Fruit fly (Drosophila melanogaster): ENCODE data around the gene Ephrin.
A peak's percentile ranks its signal among the peaks of the same experiment; 100 is the strongest.

Gene Ephrin

dm6 chr4:567285-567684 is 4.3 kb upstream of the Ephrin start:
- TF ChIP-seq lz (GFP tag; optimal IDR thresholded peaks at IDR 0.05) (no peak), CG32006 (GFP tag; optimal IDR thresholded peaks at IDR 0.05) (no peak), topi (GFP tag; optimal IDR thresholded peaks at IDR 0.05) (no peak)

dm6 chr4:570404-571302 is 902 bp upstream of the Ephrin start:
- TF ChIP-seq CG3032 (tag; optimal IDR thresholded peaks at IDR 0.05) (peak; percentile 45), Eip93F (GFP tag; optimal IDR thresholded peaks at IDR 0.05) (no peak), achi (GFP tag; optimal IDR thresholded peaks at IDR 0.05) (no peak), OdsH (GFP tag; optimal IDR thresholded peaks at IDR 0.05) (peak; percentile 14), dac (GFP tag; optimal IDR thresholded peaks at IDR 0.05) (no peak), fkh (GFP tag; optimal IDR thresholded peaks at IDR 0.05) (no peak), lz (GFP tag; optimal IDR thresholded peaks at IDR 0.05) (peak; percentile 9), Hr38 (GFP tag; optimal IDR thresholded peaks at IDR 0.05) (no peak), CG11902 (GFP tag; optimal IDR thresholded peaks at IDR 0.05) (no peak), CG7368 (GFP tag; optimal IDR thresholded peaks at IDR 0.05) (no peak), salr (GFP tag; optimal IDR thresholded peaks at IDR 0.05) (no peak), cyc (GFP tag; optimal IDR thresholded peaks at IDR 0.05) (peak; percentile 9), Blimp-1 (GFP tag; optimal IDR thresholded peaks at IDR 0.05) (no peak), Eip78C (GFP tag) (peak; percentile 67), CG6276 (GFP tag; optimal IDR thresholded peaks at IDR 0.05) (no peak), CG32006 (GFP tag; optimal IDR thresholded peaks at IDR 0.05) (no peak), ss (GFP tag; optimal IDR thresholded peaks at IDR 0.05) (no peak), acj6 (GFP tag; optimal IDR thresholded peaks at IDR 0.05) (peak; percentile 20)

dm6 chr4:576439-576838 is 4.9 kb downstream of the Ephrin start:
- TF ChIP-seq ss (GFP tag; optimal IDR thresholded peaks at IDR 0.05) (no peak), Hr4 (GFP tag; optimal IDR thresholded peaks at IDR 0.05) (no peak), CG6276 (GFP tag; optimal IDR thresholded peaks at IDR 0.05) (no peak), CG1621 (tag; optimal IDR thresholded peaks at IDR 0.05) (no peak), vri (GFP tag; optimal IDR thresholded peaks at IDR 0.05) (no peak), spab (GFP tag; optimal IDR thresholded peaks at IDR 0.05) (no peak), salr (GFP tag; optimal IDR thresholded peaks at IDR 0.05) (no peak), CG8319 (GFP tag; optimal IDR thresholded peaks at IDR 0.05) (no peak), Hr39 (GFP tag; optimal IDR thresholded peaks at IDR 0.05) (no peak), CG11762 (GFP tag; optimal IDR thresholded peaks at IDR 0.05; ENCODE audit: insufficient read depth) (no peak), Ets21C (GFP tag; optimal IDR thresholded peaks at IDR 0.05) (no peak), Hr38 (GFP tag; optimal IDR thresholded peaks at IDR 0.05) (no peak), pdm3 (GFP tag; optimal IDR thresholded peaks at IDR 0.05) (no peak), Met (GFP tag; optimal IDR thresholded peaks at IDR 0.05) (no peak), CG16779 (tag; optimal IDR thresholded peaks at IDR 0.05) (no peak), Sox14 (GFP tag; optimal IDR thresholded peaks at IDR 0.05) (no peak), Sox15 (GFP tag; optimal IDR thresholded peaks at IDR 0.05) (no peak), dac (GFP tag; optimal IDR thresholded peaks at IDR 0.05) (no peak), CG31627 (GFP tag; optimal IDR thresholded peaks at IDR 0.05) (no peak), CG10669 (GFP tag; optimal IDR thresholded peaks at IDR 0.05) (no peak)

- TF ChIP-seq acj6 (GFP tag; optimal IDR thresholded peaks at IDR 0.05): no peak
- no peak for TF ChIP-seq Blimp-1 (GFP tag; optimal IDR thresholded peaks at IDR 0.05)
- TF ChIP-seq CG3032 (tag; optimal IDR thresholded peaks at IDR 0.05): no peak
- no peak for TF ChIP-seq CG4318 (GFP tag; optimal IDR thresholded peaks at IDR 0.05)
- TF ChIP-seq CG9139 (GFP tag; optimal IDR thresholded peaks at IDR 0.05): no peak
- TF ChIP-seq CG6163 (GFP tag; IDR thresholded peaks at IDR 0.05): no peak
- no peak for TF ChIP-seq spab (GFP tag; optimal IDR thresholded peaks at IDR 0.05)
- no peak for TF ChIP-seq Eip75B (GFP tag; optimal IDR thresholded peaks at IDR 0.05)
Measured at dm6 chr4:582836-583235, 11.3 kb downstream of the Ephrin start, which contains the start of gene CG1909. Gene CG1909 (plus strand): TSS chr4:583108.

All from whole organism, prepupa.